Worm (Caenorhabditis elegans) whole organism, L3 larva: ENCODE measurements around the gene Y105C5A.1.

Experiments used
- ama-1 ChIP-seq: fragments of 150-350 bp; optimal IDR thresholded peaks from 2 replicates; lab custom pipeline; 2018
- fkh-10 ChIP-seq: sonication (generic microtip); optimal IDR thresholded peaks from 2 replicates; lab custom pipeline; 2017; ENCODE audit warnings: missing biosample characterization, missing genetic modification reagents, missing genetic modification characterization

- TF ChIP-seq ama-1 (lab: Kevin White, UChicago) (no peak), fkh-10 (no peak)
Observed at ce11 chrIV:15525733-15526132, 38.5 kb downstream of the Y105C5A.1 start.
